Worm (Caenorhabditis elegans) whole organism, L4 larva: ENCODE results near the gene ttr-45.

Experiments used
- D1046.2 ChIP-seq: fragments of 200-800 bp; sonication (Bioruptor generic); IDR thresholded peaks from 2 replicates; pipeline ENCODE4 v1.3.6; 2022; ENCODE audit warnings: missing genetic modification characterization, missing compliant biosample characterization
- F44E2.7 ChIP-seq: fragments of 200-800 bp; sonication (Bioruptor generic); IDR thresholded peaks from 2 replicates; pipeline ENCODE4 v2.1.2; 2022; ENCODE audit warnings: missing genetic modification characterization, missing compliant biosample characterization
- T26A8.4 ChIP-seq: fragments of 200-800 bp; sonication (Bioruptor generic); IDR thresholded peaks from 2 replicates; pipeline ENCODE4 v1.3.6; 2022; ENCODE audit warnings: missing genetic modification characterization, missing compliant biosample characterization
- Y5F2A.4 ChIP-seq: fragments of 200-800 bp; sonication (Bioruptor generic); optimal IDR thresholded peaks from 2 replicates; lab custom pipeline; 2018; ENCODE audit warnings: mild to moderate bottlenecking, missing genetic modification characterization, missing compliant biosample characterization
- ceh-20 ChIP-seq: fragments of 200-800 bp; sonication (Bioruptor generic); IDR thresholded peaks from 2 replicates; pipeline ENCODE4 v1.3.6; 2022; ENCODE audit warnings: missing genetic modification reagents, missing genetic modification characterization, missing compliant biosample characterization
- ces-1 ChIP-seq: fragments of 150-350 bp; sonication (generic microtip); optimal IDR thresholded peaks from 4 replicates; lab custom pipeline; 2014; ENCODE audit warnings: missing biosample characterization, missing genetic modification reagents, missing genetic modification characterization
- daf-16 ChIP-seq, 3 experiments: sonication (generic microtip); optimal IDR thresholded peaks; 2 replicates each; lab custom pipeline; 2016 to 2017; ENCODE audit warnings: missing genetic modification characterization in 3 of 3, missing genetic modification reagents in 3 of 3, mild to moderate bottlenecking in 2 of 3, missing compliant biosample characterization in 2 of 3, missing biosample characterization in 1 of 3, moderate library complexity in 1 of 3
- dmd-6 ChIP-seq: fragments of 200-800 bp; sonication (Bioruptor generic); IDR thresholded peaks from 2 replicates; pipeline ENCODE4 v1.3.6; 2022; ENCODE audit warnings: missing genetic modification reagents, missing genetic modification characterization, missing compliant biosample characterization
- dmd-9 ChIP-seq: fragments of 200-800 bp; sonication (Bioruptor generic); IDR thresholded peaks from 2 replicates; pipeline ENCODE4 v1.3.6; 2022; ENCODE audit warnings: missing genetic modification reagents, missing genetic modification characterization, missing compliant biosample characterization
- dve-1 ChIP-seq: sonication (generic microtip); optimal IDR thresholded peaks from 2 replicates; lab custom pipeline; 2017; ENCODE audit warnings: antibody characterized with exemption, mild to moderate bottlenecking, missing genetic modification characterization, missing compliant biosample characterization; ENCODE audit not compliant: insufficient read depth
- egl-43 ChIP-seq: fragments of 200-800 bp; sonication (Bioruptor generic); IDR thresholded peaks from 2 replicates; pipeline ENCODE4 v1.3.6; 2022; ENCODE audit warnings: missing genetic modification reagents, missing genetic modification characterization, missing compliant biosample characterization
- hlh-30 ChIP-seq: sonication (generic microtip); optimal IDR thresholded peaks from 2 replicates; lab custom pipeline; 2017; ENCODE audit warnings: antibody characterized with exemption, mild to moderate bottlenecking, missing genetic modification characterization, missing compliant biosample characterization; ENCODE audit not compliant: insufficient read depth
- lim-7 ChIP-seq: fragments of 200-800 bp; sonication (Bioruptor generic); IDR thresholded peaks from 2 replicates; pipeline ENCODE4 v1.3.6; 2022; ENCODE audit warnings: missing genetic modification characterization, missing compliant biosample characterization
- lin-38 ChIP-seq: fragments of 200-800 bp; sonication (Bioruptor generic); IDR thresholded peaks from 2 replicates; pipeline ENCODE4 v1.3.6; 2022; ENCODE audit warnings: missing genetic modification reagents, missing genetic modification characterization, missing compliant biosample characterization
- madf-5 ChIP-seq, 2 experiments: fragments of 200-800 bp; sonication (Bioruptor generic); IDR thresholded peaks; 2 replicates each; pipeline ENCODE4 v1.3.6; 2022; ENCODE audit warnings: missing compliant biosample characterization in 2 of 2, missing genetic modification characterization in 2 of 2
- mdt-29 ChIP-seq: fragments of 200-800 bp; sonication (Bioruptor generic); IDR thresholded peaks from 2 replicates; pipeline ENCODE4 v1.3.6; 2022; ENCODE audit warnings: missing genetic modification reagents, missing genetic modification characterization, missing compliant biosample characterization
- mes-2 ChIP-seq: sonication (generic microtip); optimal IDR thresholded peaks from 2 replicates; lab custom pipeline; 2016; ENCODE audit warnings: missing genotype, mild to moderate bottlenecking, missing genetic modification characterization, missing compliant biosample characterization; ENCODE audit not compliant: poor library complexity, severe bottlenecking
- nhr-41 ChIP-seq: fragments of 200-800 bp; sonication (Bioruptor generic); IDR thresholded peaks from 2 replicates; pipeline ENCODE4 v1.3.6; 2022; ENCODE audit warnings: missing genetic modification reagents, missing genetic modification characterization, missing compliant biosample characterization
- nhr-48 ChIP-seq: sonication (generic microtip); optimal IDR thresholded peaks from 2 replicates; lab custom pipeline; 2016; ENCODE audit warnings: mild to moderate bottlenecking, missing genetic modification characterization, missing compliant biosample characterization
- set-16 ChIP-seq: fragments of 200-800 bp; sonication (Bioruptor generic); IDR thresholded peaks from 2 replicates; pipeline ENCODE4 v1.3.6; 2022; ENCODE audit warnings: missing genetic modification reagents, missing genetic modification characterization, missing compliant biosample characterization
- snpc-4 ChIP-seq: fragments of 150-350 bp; optimal IDR thresholded peaks from 2 replicates; lab custom pipeline; 2014; ENCODE audit warnings: missing biosample characterization, missing genetic modification characterization
- spr-3 ChIP-seq: fragments of 200-800 bp; sonication (Bioruptor generic); optimal IDR thresholded peaks from 2 replicates; lab custom pipeline; 2018; ENCODE audit warnings: mild to moderate bottlenecking, missing genetic modification characterization, missing compliant biosample characterization
- unc-62 ChIP-seq, 3 experiments: fragments of 150-350 bp in 1 of 3; sonication (generic microtip); optimal IDR thresholded peaks in 2 of 3; peaks in 1 of 3; 1 replicate in 1 of 3; 2 replicates in 2 of 3; lab custom pipeline; 2014 to 2017; ENCODE audit warnings: missing biosample characterization in 3 of 3, missing genetic modification characterization in 3 of 3, missing genetic modification reagents in 3 of 3, missing genotype in 1 of 3
- vab-7 ChIP-seq: fragments of 200-800 bp; sonication (Bioruptor generic); IDR thresholded peaks from 2 replicates; pipeline ENCODE4 v1.3.6; 2022; ENCODE audit warnings: missing genetic modification reagents, missing genetic modification characterization, missing compliant biosample characterization
- zfp-3 ChIP-seq: fragments of 200-800 bp; sonication (Bioruptor generic); conservative IDR thresholded peaks from 2 replicates; pipeline ENCODE4 v1.3.6; 2022; ENCODE audit warnings: missing genetic modification reagents, missing genetic modification characterization, missing compliant biosample characterization
- ztf-7 ChIP-seq: fragments of 150-350 bp; optimal IDR thresholded peaks from 2 replicates; lab custom pipeline; 2014; ENCODE audit warnings: missing biosample characterization, missing genetic modification characterization

The ttr-45 gene

DNA sequence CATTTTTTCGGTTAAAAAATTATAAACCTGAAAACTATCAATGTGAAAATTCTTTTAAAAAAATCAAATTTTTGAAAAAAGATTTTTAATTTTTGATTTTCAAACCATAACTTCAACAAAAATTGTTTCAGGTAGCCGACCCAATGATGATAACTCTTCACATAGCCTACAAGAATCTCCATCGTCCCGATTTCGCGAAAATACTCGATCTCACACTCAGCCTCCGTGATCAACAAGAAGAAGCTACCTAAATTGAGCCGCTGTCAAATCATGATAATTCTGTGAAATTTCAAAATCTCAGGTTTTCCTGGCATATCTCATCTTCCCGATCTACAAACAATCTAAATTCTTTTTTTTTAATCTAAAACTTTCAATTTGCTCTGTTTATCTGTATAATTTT lies 3.8 kb upstream of the ttr-45 start:
- TF ChIP-seq ces-1 (no peak), snpc-4 (tag; lab: Kevin White, UChicago) (no peak), mes-2 (tag; lab: Kevin White, UChicago) (peak; percentile 8), nhr-48 (no peak), hlh-30 (tag; lab: Kevin White, UChicago) (no peak), mdt-29 (GFP tag; lab: Robert Waterston, UW) (peak; percentile 43; the same call in 1 of the 2 replicates), lim-7 (GFP tag; lab: Robert Waterston, UW) (0 out of 2 replicates have a peak, but pooled peaks have one; percentile 9), T26A8.4 (0 out of 2 replicates have a peak, but pooled peaks have one; percentile 14), ztf-7 (tag; lab: Kevin White, UChicago) (no peak), dve-1 (tag; lab: Kevin White, UChicago) (no peak), zfp-3 (GFP tag; lab: Robert Waterston, UW) (peak; percentile 81; the same call in 1 of the 2 replicates), daf-16 (GFP tag; optimal IDR thresholded peaks at IDR 0.05; lab: Kevin White, UChicago) (no peak), daf-16 (tag; optimal IDR thresholded peaks at IDR 0.05; lab: Kevin White, UChicago) (no peak), F44E2.7 (GFP tag; lab: Robert Waterston, UW) (no peak), Y5F2A.4 (GFP tag; lab: Kevin White, UChicago) (no peak), vab-7 (GFP tag; lab: Robert Waterston, UW) (no peak)
- TF ChIP-seq, all 104 proteins: peak for 5

DNA sequence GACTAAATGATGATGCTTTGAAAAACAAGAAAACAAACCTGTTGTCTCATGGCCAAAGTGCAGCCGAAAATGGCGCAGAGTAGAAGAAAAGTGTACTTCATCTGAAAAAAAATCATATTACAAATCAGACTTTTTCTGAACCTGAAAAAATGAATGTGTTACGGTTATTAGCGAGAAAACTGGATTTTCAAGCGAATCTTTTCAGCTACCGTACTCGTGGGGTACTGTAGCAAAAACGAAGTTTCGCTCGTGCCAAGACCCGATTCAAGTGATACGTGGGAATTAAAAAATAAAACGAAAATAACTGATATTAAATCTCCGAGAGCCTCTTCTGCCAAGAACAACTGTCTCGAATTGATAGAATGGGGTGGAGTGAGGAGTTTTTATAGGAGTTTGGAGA lies 1.8 kb upstream of the ttr-45 start, which contains the start of gene ttr-51:
TSS of gene ttr-51 (minus strand) at position 101 of the 400 bp plus-strand sequence.
- TF ChIP-seq D1046.2 (GFP tag; lab: Robert Waterston, UW) (no peak), daf-16 (GFP tag; optimal IDR thresholded peaks at IDR 0.05; lab: Kevin White, UChicago) (no peak), daf-16 (tag; optimal IDR thresholded peaks at IDR 0.05; lab: Kevin White, UChicago) (peak; percentile 32), dve-1 (tag; lab: Kevin White, UChicago) (peak; percentile 29)

DNA sequence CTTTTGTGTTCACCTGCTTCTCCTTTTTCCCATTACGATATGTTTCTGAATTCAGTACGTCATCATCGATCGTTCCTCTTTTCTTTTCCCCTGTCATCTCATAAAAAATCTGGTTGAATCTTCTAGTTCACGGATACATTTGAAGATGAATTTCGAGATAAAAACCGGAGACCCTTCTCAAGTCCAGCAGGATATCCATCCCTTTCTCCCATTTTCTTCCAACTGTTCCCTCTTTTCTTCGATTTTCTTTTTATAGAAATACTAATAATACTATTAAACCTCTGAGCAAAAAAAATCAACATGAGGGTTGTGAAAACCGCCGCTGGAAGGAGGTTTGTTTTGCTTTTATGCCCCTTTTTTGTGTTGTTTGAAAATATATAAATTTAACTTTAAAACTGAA lies 1.9 kb downstream of the ttr-45 start, which contains the start of gene bus-12:
TSS of gene bus-12 (plus strand) at position 301 of the 400 bp plus-strand sequence.
- no peak for TF ChIP-seq T26A8.4
- TF ChIP-seq ceh-20 (GFP tag; lab: Robert Waterston, UW): no peak
- TF ChIP-seq unc-62 (GFP tag; optimal IDR thresholded peaks at IDR 0.05 in 1 of 2; lab: Kevin White, UChicago): no peak
- TF ChIP-seq unc-62 (tag; optimal IDR thresholded peaks at IDR 0.05; lab: Kevin White, UChicago): no peak
- no peak for TF ChIP-seq hlh-30 (tag; lab: Kevin White, UChicago)
- no peak for TF ChIP-seq dmd-6
- TF ChIP-seq, all 104 proteins: peak for 0

DNA sequence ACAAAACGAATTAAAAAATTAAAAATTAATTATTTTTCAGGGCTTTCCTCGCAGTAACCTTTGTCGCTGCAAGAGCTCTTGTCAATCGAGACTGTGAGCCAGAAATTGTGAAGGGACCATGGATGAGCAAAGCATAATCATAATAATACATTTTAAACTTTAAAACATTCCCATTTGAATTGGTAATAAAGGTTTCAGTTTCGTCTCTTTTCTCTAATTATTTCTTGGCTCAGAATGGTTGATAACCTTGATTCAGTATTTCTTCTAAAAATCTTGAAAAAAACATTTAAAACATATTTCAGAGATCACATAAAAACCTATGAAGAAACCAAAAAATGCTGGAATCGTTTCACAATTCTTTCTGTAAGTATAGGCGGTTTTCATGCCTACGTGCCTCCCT lies 4.8 kb downstream of the ttr-45 start, which contains the start of gene JC8.16:
TSS of gene JC8.16 (plus strand) at position 301 of the 400 bp plus-strand sequence.
- TF ChIP-seq nhr-41 (GFP tag; lab: Robert Waterston, UW) (0 out of 2 replicates have a peak, but pooled peaks have one; percentile 9), spr-3 (GFP tag; lab: Kevin White, UChicago) (no peak)

DNA sequence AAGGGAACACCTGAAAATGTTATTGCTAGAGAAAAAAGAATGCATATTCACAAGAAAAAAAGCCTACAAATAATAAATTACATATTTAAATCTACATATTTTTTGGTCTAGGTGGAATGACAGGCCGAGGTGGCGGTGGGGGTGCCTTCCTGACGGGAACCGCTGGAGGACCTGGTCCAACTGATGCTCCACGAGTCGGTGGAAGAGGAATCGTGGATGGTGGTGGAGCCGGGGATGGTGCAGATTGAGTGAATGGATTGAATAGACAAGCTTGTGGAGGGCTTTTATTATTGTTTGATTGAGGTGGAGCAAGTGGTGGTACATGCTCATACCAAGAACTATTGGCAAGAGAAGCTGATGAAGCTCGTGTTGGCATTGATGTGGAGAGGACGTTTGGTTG lies 7.8 kb downstream of the ttr-45 start:
- TF ChIP-seq egl-43 (GFP tag; lab: Robert Waterston, UW): 0 out of 2 replicates have a peak, but pooled peaks have one; percentile 42
- peak; percentile 73 for TF ChIP-seq set-16 (GFP tag; lab: Robert Waterston, UW)
- no peak for TF ChIP-seq dve-1 (tag; lab: Kevin White, UChicago)

DNA sequence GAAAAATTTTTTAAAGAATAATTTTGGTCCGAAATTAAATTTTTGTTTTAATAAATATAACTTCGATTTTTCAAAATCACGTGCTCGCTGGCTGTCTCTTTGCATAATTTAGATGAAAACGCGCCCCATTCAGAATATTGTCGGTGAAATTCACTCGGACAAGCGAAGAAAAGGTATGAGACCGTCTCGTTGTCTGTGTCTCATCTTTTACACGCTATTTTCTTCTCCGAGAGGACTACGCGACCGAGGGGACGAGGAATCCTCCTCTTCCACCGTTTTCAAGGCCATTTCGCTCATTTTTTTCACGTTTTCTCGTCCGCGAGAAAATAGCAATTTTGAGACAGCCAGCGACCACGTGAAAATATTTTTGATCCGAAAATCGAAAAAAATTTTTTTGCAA lies 8.8 kb downstream of the ttr-45 start:
- 0 out of 2 replicates have a peak, but pooled peaks have one; percentile 19 for TF ChIP-seq dmd-6
- peak; percentile 64 for TF ChIP-seq lin-38
- TF ChIP-seq madf-5 (GFP tag; IDR thresholded peaks at IDR 0.05; lab: Robert Waterston, UW): 0 out of 4 replicates have a peak, but pooled peaks of 1 of the 2 experiments have one; percentile 42
- TF ChIP-seq dmd-9: peak; percentile 69; the same call in 1 of the 2 replicates
